Worm (Caenorhabditis elegans) whole organism, L3 larva: ENCODE results near the gene math-49.
"Not testable (repeated sequence)": the region's sequence is repeated elsewhere in the genome, so short reads cannot be mapped to it uniquely, and the experiment has no call there.

ENCODE experiments used
- R02D3.7 ChIP-seq: fragments of 150-350 bp; optimal IDR thresholded peaks from 2 replicates; lab custom pipeline; 2014; ENCODE audit warnings: missing biosample characterization, missing genetic modification characterization
- ZK546.5 ChIP-seq: sonication (generic microtip); optimal IDR thresholded peaks from 2 replicates; lab custom pipeline; 2017; ENCODE audit warnings: missing biosample characterization, missing genetic modification characterization
- ama-1 ChIP-seq: fragments of 150-350 bp; optimal IDR thresholded peaks from 2 replicates; lab custom pipeline; 2018
- ceh-16 ChIP-seq: sonication (generic microtip); optimal IDR thresholded peaks from 2 replicates; lab custom pipeline; 2017; ENCODE audit warnings: missing biosample characterization, missing genetic modification characterization
- ceh-82 ChIP-seq: fragments of 150-350 bp; optimal IDR thresholded peaks from 2 replicates; lab custom pipeline; 2014; ENCODE audit warnings: missing biosample characterization, missing genetic modification characterization
- ceh-9 ChIP-seq: sonication (generic microtip); optimal IDR thresholded peaks from 2 replicates; lab custom pipeline; 2018; ENCODE audit warnings: missing biosample characterization, missing genetic modification characterization
- egl-5 ChIP-seq: fragments of 150-350 bp; optimal IDR thresholded peaks from 2 replicates; lab custom pipeline; 2017; ENCODE audit warnings: missing biosample characterization, missing genetic modification reagents, missing genetic modification characterization, inconsistent platforms
- elt-2 ChIP-seq: sonication (generic microtip); optimal IDR thresholded peaks from 2 replicates; lab custom pipeline; 2016; ENCODE audit warnings: missing genetic modification reagents, mild to moderate bottlenecking, missing genetic modification characterization, missing compliant biosample characterization
- elt-3 ChIP-seq, 3 experiments: fragments of 150-350 bp in 1 of 3; sonication (generic microtip) in 2 of 3; optimal IDR thresholded peaks; 2 replicates in 2 of 3; 4 replicates in 1 of 3; lab custom pipeline; 2014 to 2017; ENCODE audit warnings: missing biosample characterization in 3 of 3, missing genetic modification characterization in 3 of 3
- fkh-10 ChIP-seq: sonication (generic microtip); optimal IDR thresholded peaks from 2 replicates; lab custom pipeline; 2017; ENCODE audit warnings: missing biosample characterization, missing genetic modification reagents, missing genetic modification characterization
- fkh-2 ChIP-seq: fragments of 150-350 bp; optimal IDR thresholded peaks from 2 replicates; lab custom pipeline; 2014; ENCODE audit warnings: missing biosample characterization, missing genetic modification reagents, missing genetic modification characterization
- fos-1 ChIP-seq: fragments of 150-350 bp; optimal IDR thresholded peaks from 2 replicates; lab custom pipeline; 2014; ENCODE audit warnings: missing biosample characterization, missing genetic modification characterization
- hmg-11 ChIP-seq: sonication (generic microtip); optimal IDR thresholded peaks from 2 replicates; lab custom pipeline; 2016; ENCODE audit warnings: missing genetic modification characterization, missing compliant biosample characterization
- jun-1 ChIP-seq: fragments of 150-350 bp; optimal IDR thresholded peaks from 2 replicates; lab custom pipeline; 2014; ENCODE audit warnings: missing biosample characterization, missing genetic modification reagents, missing genetic modification characterization
- lin-15B ChIP-seq: fragments of 150-350 bp; optimal IDR thresholded peaks from 2 replicates; lab custom pipeline; 2014; ENCODE audit warnings: missing biosample characterization, missing genetic modification characterization
- lin-39 ChIP-seq: fragments of 150-350 bp; optimal IDR thresholded peaks from 2 replicates; lab custom pipeline; 2018; ENCODE audit warnings: missing biosample characterization, missing genetic modification reagents, missing genetic modification characterization
- mdl-1 ChIP-seq: fragments of 150-350 bp; optimal IDR thresholded peaks from 2 replicates; lab custom pipeline; 2014; ENCODE audit warnings: missing biosample characterization, missing genetic modification characterization
- mml-1 ChIP-seq: fragments of 150-350 bp; sonication (generic microtip); optimal IDR thresholded peaks from 3 replicates; lab custom pipeline; 2014; ENCODE audit warnings: missing biosample characterization, missing genetic modification characterization
- nfya-1 ChIP-seq: sonication (generic microtip); optimal IDR thresholded peaks from 2 replicates; lab custom pipeline; 2017; ENCODE audit warnings: missing genetic modification characterization, mild to moderate bottlenecking, missing compliant biosample characterization, antibody characterized with exemption, moderate library complexity; ENCODE audit not compliant: insufficient read depth
- nhr-11 ChIP-seq: fragments of 150-350 bp; optimal IDR thresholded peaks from 2 replicates; lab custom pipeline; 2014; ENCODE audit warnings: missing biosample characterization, missing genetic modification characterization
- nhr-12 ChIP-seq: fragments of 150-350 bp; optimal IDR thresholded peaks from 2 replicates; lab custom pipeline; 2014; ENCODE audit warnings: missing biosample characterization, missing genetic modification characterization
- nhr-237 ChIP-seq: fragments of 150-350 bp; optimal IDR thresholded peaks from 2 replicates; lab custom pipeline; 2014; ENCODE audit warnings: missing biosample characterization, missing genetic modification characterization
- nhr-25 ChIP-seq: sonication (generic microtip); optimal IDR thresholded peaks from 2 replicates; lab custom pipeline; 2017; ENCODE audit warnings: missing biosample characterization, missing genetic modification characterization
- nhr-43 ChIP-seq: sonication (generic microtip); optimal IDR thresholded peaks from 2 replicates; lab custom pipeline; 2016; ENCODE audit warnings: mild to moderate bottlenecking, missing genetic modification characterization, missing compliant biosample characterization; ENCODE audit not compliant: poor library complexity, severe bottlenecking
- nhr-67 ChIP-seq: fragments of 150-350 bp; optimal IDR thresholded peaks from 2 replicates; lab custom pipeline; 2014; ENCODE audit warnings: missing biosample characterization, missing genetic modification characterization
- nhr-76 ChIP-seq: fragments of 150-350 bp; sonication (generic microtip); optimal IDR thresholded peaks from 5 replicates; lab custom pipeline; 2014; ENCODE audit warnings: missing biosample characterization, missing genetic modification characterization
- nhr-77 ChIP-seq: fragments of 150-350 bp; optimal IDR thresholded peaks from 2 replicates; lab custom pipeline; 2014; ENCODE audit warnings: missing biosample characterization, missing genetic modification characterization
- pqm-1 ChIP-seq: fragments of 150-350 bp; optimal IDR thresholded peaks from 2 replicates; lab custom pipeline; 2017; ENCODE audit warnings: missing biosample characterization, missing genetic modification characterization, inconsistent platforms
- skn-1 ChIP-seq: fragments of 150-350 bp; optimal IDR thresholded peaks from 2 replicates; lab custom pipeline; 2014; ENCODE audit warnings: missing biosample characterization, missing genetic modification characterization
- snpc-4 ChIP-seq: fragments of 150-350 bp; optimal IDR thresholded peaks from 2 replicates; lab custom pipeline; 2014; ENCODE audit warnings: missing biosample characterization, missing genetic modification characterization
- tbx-2 ChIP-seq: sonication (generic microtip); optimal IDR thresholded peaks from 2 replicates; lab custom pipeline; 2016; ENCODE audit warnings: mild to moderate bottlenecking, missing genetic modification characterization, missing compliant biosample characterization
- unc-39 ChIP-seq: sonication (generic microtip); optimal IDR thresholded peaks from 4 replicates; lab custom pipeline; 2017; ENCODE audit warnings: missing biosample characterization, missing genetic modification characterization
- unc-62 ChIP-seq: fragments of 150-350 bp; sonication (generic microtip); optimal IDR thresholded peaks from 4 replicates; lab custom pipeline; 2014; ENCODE audit warnings: missing biosample characterization, missing genetic modification reagents, missing genetic modification characterization
- zag-1 ChIP-seq: fragments of 150-350 bp; optimal IDR thresholded peaks from 2 replicates; lab custom pipeline; 2014; ENCODE audit warnings: missing biosample characterization, missing genetic modification characterization
- ztf-11 ChIP-seq: fragments of 150-350 bp; optimal IDR thresholded peaks from 2 replicates; lab custom pipeline; 2014; ENCODE audit warnings: missing biosample characterization, missing genetic modification characterization

The math-49 gene

DNA sequence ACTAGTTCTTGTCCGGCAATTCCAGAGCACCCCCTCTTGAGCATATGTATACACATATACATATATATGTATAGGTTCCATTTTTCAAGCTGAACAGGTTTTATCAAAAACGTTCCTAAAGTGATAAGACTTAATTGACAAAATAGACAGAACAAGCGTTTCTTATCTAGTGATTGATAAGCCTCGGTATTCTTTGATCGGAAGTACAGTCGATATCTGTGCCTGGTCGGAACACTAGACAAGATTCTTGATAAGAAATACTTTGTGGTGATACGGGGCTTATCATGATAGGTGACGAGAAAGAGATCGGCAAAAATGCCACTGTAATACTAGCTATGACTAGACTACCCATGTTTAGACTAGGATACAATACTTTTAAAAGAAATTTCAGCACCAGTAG, 6.3 kb downstream of the math-49 start:
- TF ChIP-seq ZK546.5 (no peak), R02D3.7 (tag; lab: Kevin White, UChicago) (no peak), mml-1 (tag; lab: Kevin White, UChicago) (no peak), skn-1 (tag; lab: Kevin White, UChicago) (no peak), ceh-16 (tag; lab: Kevin White, UChicago) (no peak), nhr-11 (no peak), mdl-1 (tag; lab: Kevin White, UChicago) (no peak), snpc-4 (no peak), ceh-82 (tag; lab: Kevin White, UChicago) (no peak), unc-62 (GFP tag; lab: Kevin White, UChicago) (no peak), lin-15B (tag; lab: Kevin White, UChicago) (no peak), nhr-12 (tag; lab: Kevin White, UChicago) (no peak), elt-3 (tag; optimal IDR thresholded peaks at IDR 0.05; lab: Kevin White, UChicago) (peak in 1 of 3 experiments; percentile 28), ceh-9 (tag; lab: Kevin White, UChicago) (no peak), zag-1 (tag; lab: Kevin White, UChicago) (no peak), ama-1 (no peak), jun-1 (tag; lab: Kevin White, UChicago) (peak; percentile 68), pqm-1 (tag; lab: Kevin White, UChicago) (peak; percentile 81), elt-2 (tag; lab: Kevin White, UChicago) (peak; percentile 99), fos-1 (tag; lab: Kevin White, UChicago) (no peak)

DNA sequence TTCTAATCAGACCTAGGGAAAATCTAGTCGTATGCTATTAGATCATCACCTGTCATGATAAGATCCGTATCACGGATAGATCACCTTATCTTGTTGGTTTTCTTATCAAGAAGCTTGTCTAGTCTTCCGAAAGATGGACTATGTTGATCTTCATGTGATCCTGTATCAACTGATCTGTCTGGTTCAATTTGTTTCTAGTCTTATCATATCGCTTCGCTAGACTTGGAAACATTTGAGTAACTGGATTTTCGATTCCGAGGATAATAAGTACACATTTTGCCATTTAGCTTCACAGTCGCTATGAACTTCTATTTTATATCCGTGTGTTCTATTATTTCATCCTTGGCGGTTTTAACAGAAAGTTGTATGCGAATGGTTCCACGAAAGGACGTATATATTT, 7.1 kb downstream of the math-49 start, which contains the start of gene ZK250.2:
Gene ZK250.2 (plus strand): TSS at position 301 of the 400 bp plus-strand sequence.
- TF ChIP-seq nhr-237 (tag; lab: Kevin White, UChicago); ztf-11 (tag; lab: Kevin White, UChicago); fkh-10: not testable (repeated sequence)
- TF ChIP-seq, all 47 proteins: peak for 0; not testable (repeated sequence) for 47

DNA sequence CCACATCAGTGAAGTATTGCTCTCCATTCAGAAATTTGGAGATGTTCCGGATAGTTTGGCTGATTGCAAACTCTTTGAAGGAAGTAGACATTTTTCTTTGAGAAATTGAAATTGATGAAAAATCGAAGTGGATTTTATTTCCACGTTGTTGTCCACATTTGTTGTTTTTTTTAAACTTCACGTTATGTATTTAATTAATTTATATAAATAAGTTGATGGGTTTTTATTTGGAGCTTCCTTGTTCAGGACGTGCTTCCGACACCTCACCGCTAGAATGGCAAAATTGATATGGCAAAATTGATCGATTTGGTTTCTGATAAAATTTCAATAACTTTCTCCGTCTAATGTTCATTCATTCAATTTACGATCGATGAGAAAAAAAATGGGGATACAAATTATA, 9.0 kb downstream of the math-49 start, which contains the start of gene math-48:
Gene math-48 (minus strand): TSS at position 101 of the 400 bp plus-strand sequence.
- TF ChIP-seq pqm-1 (tag; lab: Kevin White, UChicago) (no peak), tbx-2 (tag; lab: Kevin White, UChicago) (no peak), ZK546.5 (no peak), nhr-77 (tag; lab: Kevin White, UChicago) (no peak), fkh-10 (no peak), ceh-82 (tag; lab: Kevin White, UChicago) (no peak), nfya-1 (no peak), egl-5 (tag; lab: Kevin White, UChicago) (no peak), nhr-237 (tag; lab: Kevin White, UChicago) (no peak), R02D3.7 (tag; lab: Kevin White, UChicago) (no peak), elt-2 (tag; lab: Kevin White, UChicago) (no peak), mdl-1 (tag; lab: Kevin White, UChicago) (no peak), nhr-67 (tag; lab: Kevin White, UChicago) (no peak), lin-15B (tag; lab: Kevin White, UChicago) (no peak), nhr-25 (tag; lab: Kevin White, UChicago) (no peak), fkh-2 (no peak)

DNA sequence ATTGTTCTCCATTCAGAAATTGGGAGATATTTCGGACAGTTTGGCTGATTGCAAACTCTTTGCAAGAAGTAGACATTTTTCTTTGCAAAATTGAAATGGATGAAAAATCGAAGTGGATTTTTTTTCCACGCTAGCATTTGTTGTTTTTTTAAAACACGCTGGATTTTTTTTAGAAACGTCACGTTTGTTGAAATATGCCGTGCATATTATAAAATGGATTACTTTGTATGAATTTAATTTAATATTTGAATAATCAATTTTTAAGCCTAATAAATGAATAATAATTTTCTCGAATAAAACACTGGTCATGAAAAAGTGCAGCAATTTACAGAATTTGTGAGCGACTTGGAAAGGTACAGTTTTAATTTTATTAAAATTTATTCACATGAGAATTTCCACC, 10.4 kb downstream of the math-49 start, which contains the start of gene ZK250.14:
Gene ZK250.14 (minus strand): TSS at position 101 of the 400 bp plus-strand sequence.
- TF ChIP-seq ceh-82 (tag; lab: Kevin White, UChicago) (no peak), fkh-10 (no peak), nhr-237 (tag; lab: Kevin White, UChicago) (no peak), nfya-1 (no peak), nhr-76 (tag; lab: Kevin White, UChicago) (no peak)

DNA sequence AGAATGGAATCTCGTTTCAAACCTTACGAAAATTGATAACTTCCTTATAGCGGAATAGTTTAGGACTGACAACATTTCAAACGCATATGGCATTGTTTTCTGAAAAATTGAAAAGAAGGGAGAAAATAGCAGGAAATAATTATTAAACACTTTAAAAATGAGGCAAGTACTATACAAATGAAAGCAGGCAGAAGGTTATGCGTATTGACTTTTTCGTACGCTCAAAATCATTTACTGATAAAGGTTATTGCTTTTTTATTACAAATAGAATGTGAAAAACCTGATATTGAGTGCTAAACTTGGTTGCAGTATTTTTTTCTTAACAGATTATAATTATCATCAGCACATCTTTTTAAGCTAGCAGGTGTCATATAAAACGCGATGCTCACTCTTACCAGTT, 15.8 kb downstream of the math-49 start, which contains the start of gene ZK250.13:
Gene ZK250.13 (minus strand): TSS at position 101 of the 400 bp plus-strand sequence.
- TF ChIP-seq elt-2 (tag; lab: Kevin White, UChicago) (peak; percentile 65), unc-39 (no peak)

DNA sequence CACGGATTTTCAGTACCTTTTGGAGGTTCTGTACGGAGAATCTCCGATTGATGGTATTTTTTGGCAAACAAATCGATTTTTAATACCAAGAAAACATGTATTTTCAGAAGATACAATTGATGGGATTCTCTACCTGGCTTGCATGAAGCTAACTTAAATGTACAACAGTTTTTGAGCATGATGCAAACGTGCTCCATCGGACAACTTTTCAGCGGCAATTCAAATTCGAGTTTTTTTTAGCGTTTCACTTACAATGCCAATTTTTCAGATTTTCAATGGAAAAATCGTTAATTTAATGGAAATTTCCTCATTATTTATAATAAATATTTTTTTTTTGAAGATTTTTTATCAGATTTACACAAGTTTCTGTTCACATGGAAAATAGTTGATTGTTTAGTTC, 26.9 kb downstream of the math-49 start:
- no peak for TF ChIP-seq snpc-4
- TF ChIP-seq mdl-1 (tag; lab: Kevin White, UChicago) = no peak
- TF ChIP-seq lin-39 = no peak
- TF ChIP-seq ceh-9 (tag; lab: Kevin White, UChicago) = no peak
- TF ChIP-seq mml-1 (tag; lab: Kevin White, UChicago) = no peak
- TF ChIP-seq lin-15B (tag; lab: Kevin White, UChicago) = no peak
- no peak for TF ChIP-seq nhr-43
- TF ChIP-seq nhr-67 (tag; lab: Kevin White, UChicago) = no peak
- no peak for TF ChIP-seq hmg-11 (tag; lab: Kevin White, UChicago)
- no peak for TF ChIP-seq nhr-77 (tag; lab: Kevin White, UChicago)
